Worm (Caenorhabditis elegans): Measurements from ENCODE around the gene str-256.

str-256 gene

ce11 chrV:486684-487083, 14.4 kb downstream of the str-256 start, which contains the start of gene nhr-211:
Gene nhr-211, plus strand, starts transcription at chrV:486984.
- TF ChIP-seq dmd-6 (GFP tag; IDR thresholded peaks at IDR 0.05), result no peak
- TF ChIP-seq Y105C5A.15 (GFP tag; IDR thresholded peaks at IDR 0.05), result no peak
- TF ChIP-seq cey-2 (tag; optimal IDR thresholded peaks at IDR 0.05; ENCODE audit: borderline replicate concordance, insufficient read depth), result no peak
- TF ChIP-seq fos-1 (tag; optimal IDR thresholded peaks at IDR 0.05), result no peak
- no peak for TF ChIP-seq egl-27 (tag; optimal IDR thresholded peaks at IDR 0.05)
- TF ChIP-seq nhr-10 (tag; optimal IDR thresholded peaks at IDR 0.05), result no peak
- TF ChIP-seq unc-62 (GFP tag; optimal IDR thresholded peaks at IDR 0.05 in 1 of 2), result no peak
- no peak for TF ChIP-seq unc-62 (tag; optimal IDR thresholded peaks at IDR 0.05)
- no peak for TF ChIP-seq aha-1 (tag)
- no peak for TF ChIP-seq T20F7.1 (GFP tag; optimal IDR thresholded peaks at IDR 0.05)
- no peak for TF ChIP-seq dmd-8 (GFP tag; IDR thresholded peaks at IDR 0.05)
- no peak for TF ChIP-seq lin-13 (GFP tag; optimal IDR thresholded peaks at IDR 0.05)
- TF ChIP-seq spr-3 (GFP tag; optimal IDR thresholded peaks at IDR 0.05), result no peak
- TF ChIP-seq spr-1 (tag; optimal IDR thresholded peaks at IDR 0.05), result no peak
- TF ChIP-seq ceh-62 (tag; optimal IDR thresholded peaks at IDR 0.05), result no peak
- TF ChIP-seq daf-16 (GFP tag; optimal IDR thresholded peaks at IDR 0.05), result no peak
- no peak for TF ChIP-seq daf-16 (tag; optimal IDR thresholded peaks at IDR 0.05)
- TF ChIP-seq duxl-1 (tag; optimal IDR thresholded peaks at IDR 0.05; ENCODE audit: poor library complexity), result no peak

- TF ChIP-seq snpc-1.2 (GFP tag; IDR thresholded peaks at IDR 0.05) (no peak), nhr-77 (tag; optimal IDR thresholded peaks at IDR 0.05) (no peak), Y5F2A.4 (GFP tag; optimal IDR thresholded peaks at IDR 0.05) (no peak), nhr-111 (GFP tag; optimal IDR thresholded peaks at IDR 0.05) (no peak), pha-4 (GFP tag; IDR thresholded peaks at IDR 0.05) (no peak), pha-4 (tag; optimal IDR thresholded peaks at IDR 0.05) (no peak), tra-1 (GFP tag; IDR thresholded peaks at IDR 0.05) (0 out of 2 replicates have a peak, but pooled peaks have one; percentile 16), nhr-28 (tag; optimal IDR thresholded peaks at IDR 0.05) (peak; percentile 82), daf-8 (GFP tag; IDR thresholded peaks at IDR 0.05) (no peak), hif-1 (tag; optimal IDR thresholded peaks at IDR 0.05) (no peak), spr-3 (GFP tag; optimal IDR thresholded peaks at IDR 0.05) (no peak), mep-1 (tag; optimal IDR thresholded peaks at IDR 0.05) (no peak), zfp-3 (GFP tag; conservative IDR thresholded peaks at IDR 0.05) (no peak), R02D3.7 (tag; optimal IDR thresholded peaks at IDR 0.05) (no peak), ces-1 (GFP tag; optimal IDR thresholded peaks at IDR 0.05) (no peak), snpc-4 (tag; optimal IDR thresholded peaks at IDR 0.05) (no peak), ceh-20 (GFP tag; IDR thresholded peaks at IDR 0.05) (no peak), lsy-2 (tag; optimal IDR thresholded peaks at IDR 0.05) (no peak), hlh-11 (tag; optimal IDR thresholded peaks at IDR 0.05) (peak; percentile 26), T20F7.1 (GFP tag; optimal IDR thresholded peaks at IDR 0.05) (no peak), vab-7 (GFP tag; IDR thresholded peaks at IDR 0.05) (no peak), Y75B8A.6 (GFP tag; IDR thresholded peaks at IDR 0.05) (no peak), daf-16 (GFP tag; optimal IDR thresholded peaks at IDR 0.05) (no peak), daf-16 (tag; optimal IDR thresholded peaks at IDR 0.05) (peak; percentile 47), pqm-1 (tag; optimal IDR thresholded peaks at IDR 0.05) (peak; percentile 13), zip-2 (tag; optimal IDR thresholded peaks at IDR 0.05) (no peak), lin-1 (GFP tag; IDR thresholded peaks at IDR 0.05) (no peak), unc-130 (GFP tag; optimal IDR thresholded peaks at IDR 0.05) (no peak), dmd-6 (GFP tag; IDR thresholded peaks at IDR 0.05) (peak; percentile 25; the same call in 1 of the 2 replicates), php-3 (GFP tag; IDR thresholded peaks at IDR 0.05) (0 out of 2 replicates have a peak, but pooled peaks have one; percentile 10), tag-97 (GFP tag; IDR thresholded peaks at IDR 0.05) (no peak), rbr-2 (tag; optimal IDR thresholded peaks at IDR 0.05) (no peak), lim-7 (GFP tag; IDR thresholded peaks at IDR 0.05) (no peak), hlh-30 (tag; optimal IDR thresholded peaks at IDR 0.05; ENCODE audit: insufficient read depth) (peak; percentile 28), ceh-28 (tag; optimal IDR thresholded peaks at IDR 0.05) (no peak), cey-2 (tag; optimal IDR thresholded peaks at IDR 0.05; ENCODE audit: borderline replicate concordance, insufficient read depth) (no peak), zip-11 (GFP tag; IDR thresholded peaks at IDR 0.05) (no peak), dve-1 (tag; optimal IDR thresholded peaks at IDR 0.05; ENCODE audit: insufficient read depth) (peak; percentile 45)
These were observed 16.7 kb downstream of the str-256 start, which contains the start of gene nhr-212 for ce11 chrV:484285-484890. Gene nhr-212, plus strand, starts transcription at chrV:484857.
